Worm (Caenorhabditis elegans): ENCODE data around the gene T08B6.9.

ce11 chrIV:4930754-4931322 lies 40.2 kb downstream of the T08B6.9 start:
- TF ChIP-seq hpl-2 (GFP tag; optimal IDR thresholded peaks at IDR 0.05) (no peak), lin-15B (tag; optimal IDR thresholded peaks at IDR 0.05) (no peak), unc-86 (tag; optimal IDR thresholded peaks at IDR 0.05) (no peak)
